Worm (Caenorhabditis elegans): ENCODE data around the gene osm-5.
A peak's percentile ranks its signal among the peaks of the same experiment; 100 is the strongest.

The osm-5 gene

ce11 chrX:2955628-2956027 lies 28.4 kb upstream of the osm-5 start:
- TF ChIP-seq klf-2 (GFP tag; conservative IDR thresholded peaks at IDR 0.05) = no peak
- no peak for TF ChIP-seq ztf-29 (GFP tag; IDR thresholded peaks at IDR 0.05)
- no peak for TF ChIP-seq med-1 (GFP tag; optimal IDR thresholded peaks at IDR 0.05; ENCODE audit: insufficient read depth)
- TF ChIP-seq cog-1 (tag; optimal IDR thresholded peaks at IDR 0.05) = no peak
- TF ChIP-seq flt-1 (GFP tag; IDR thresholded peaks at IDR 0.05) = no peak
- no peak for TF ChIP-seq tab-1 (GFP tag; IDR thresholded peaks at IDR 0.05)
- TF ChIP-seq T22C8.4 (GFP tag; IDR thresholded peaks at IDR 0.05) = no peak
- no peak for TF ChIP-seq ref-1 (GFP tag; conservative IDR thresholded peaks at IDR 0.05)
- TF ChIP-seq ztf-23 (GFP tag; IDR thresholded peaks at IDR 0.05) = no peak

- no peak for TF ChIP-seq ztf-23 (GFP tag; IDR thresholded peaks at IDR 0.05)
- no peak for TF ChIP-seq med-1 (GFP tag; optimal IDR thresholded peaks at IDR 0.05; ENCODE audit: insufficient read depth)
- TF ChIP-seq ref-1 (GFP tag; conservative IDR thresholded peaks at IDR 0.05) = no peak
- no peak for TF ChIP-seq tab-1 (GFP tag; IDR thresholded peaks at IDR 0.05)
- no peak for TF ChIP-seq flt-1 (GFP tag; IDR thresholded peaks at IDR 0.05)
- no peak for TF ChIP-seq T22C8.4 (GFP tag; IDR thresholded peaks at IDR 0.05)
- TF ChIP-seq ztf-29 (GFP tag; IDR thresholded peaks at IDR 0.05) = no peak
- no peak for TF ChIP-seq klf-2 (GFP tag; conservative IDR thresholded peaks at IDR 0.05)
- no peak for TF ChIP-seq cog-1 (tag; optimal IDR thresholded peaks at IDR 0.05)
Measured at ce11 chrX:2957446-2957985, 26.5 kb upstream of the osm-5 start, which contains the start of gene gbb-1. Gene gbb-1, plus strand, starts transcription at chrX:2957935.

- TF ChIP-seq tab-1 (GFP tag; IDR thresholded peaks at IDR 0.05) (no peak), flt-1 (GFP tag; IDR thresholded peaks at IDR 0.05) (0 out of 2 replicates have a peak, but pooled peaks have one; percentile 15)
Measured at ce11 chrX:2960703-2961102, 23.4 kb upstream of the osm-5 start.

- TF ChIP-seq ztf-23 (GFP tag; IDR thresholded peaks at IDR 0.05) (no peak), klf-2 (GFP tag; conservative IDR thresholded peaks at IDR 0.05) (no peak), med-1 (GFP tag; optimal IDR thresholded peaks at IDR 0.05; ENCODE audit: insufficient read depth) (no peak)
Measured at ce11 chrX:2966252-2966651, 17.8 kb upstream of the osm-5 start.

ce11 chrX:2969447-2969989 lies 14.5 kb upstream of the osm-5 start:
- no peak for TF ChIP-seq ref-1 (GFP tag; conservative IDR thresholded peaks at IDR 0.05)
- no peak for TF ChIP-seq cog-1 (tag; optimal IDR thresholded peaks at IDR 0.05)
- TF ChIP-seq T22C8.4 (GFP tag; IDR thresholded peaks at IDR 0.05) = no peak
- no peak for TF ChIP-seq ztf-23 (GFP tag; IDR thresholded peaks at IDR 0.05)
- TF ChIP-seq tab-1 (GFP tag; IDR thresholded peaks at IDR 0.05) = no peak
- TF ChIP-seq ztf-29 (GFP tag; IDR thresholded peaks at IDR 0.05) = no peak

- TF ChIP-seq flt-1 (GFP tag; IDR thresholded peaks at IDR 0.05) (no peak), T22C8.4 (GFP tag; IDR thresholded peaks at IDR 0.05) (no peak), cog-1 (tag; optimal IDR thresholded peaks at IDR 0.05) (no peak), tab-1 (GFP tag; IDR thresholded peaks at IDR 0.05) (no peak), ztf-23 (GFP tag; IDR thresholded peaks at IDR 0.05) (no peak), med-1 (GFP tag; optimal IDR thresholded peaks at IDR 0.05; ENCODE audit: insufficient read depth) (no peak), ref-1 (GFP tag; conservative IDR thresholded peaks at IDR 0.05) (no peak), ztf-29 (GFP tag; IDR thresholded peaks at IDR 0.05) (no peak), klf-2 (GFP tag; conservative IDR thresholded peaks at IDR 0.05) (no peak)
Measured at ce11 chrX:2970212-2970611, 13.9 kb upstream of the osm-5 start.

ce11 chrX:2970804-2971395 lies 13.2 kb upstream of the osm-5 start:
- TF ChIP-seq med-1 (GFP tag; optimal IDR thresholded peaks at IDR 0.05; ENCODE audit: insufficient read depth) (no peak), ztf-29 (GFP tag; IDR thresholded peaks at IDR 0.05) (no peak), T22C8.4 (GFP tag; IDR thresholded peaks at IDR 0.05) (no peak), flt-1 (GFP tag; IDR thresholded peaks at IDR 0.05) (no peak), ztf-23 (GFP tag; IDR thresholded peaks at IDR 0.05) (no peak), cog-1 (tag; optimal IDR thresholded peaks at IDR 0.05) (no peak), tab-1 (GFP tag; IDR thresholded peaks at IDR 0.05) (no peak), klf-2 (GFP tag; conservative IDR thresholded peaks at IDR 0.05) (no peak), ref-1 (GFP tag; conservative IDR thresholded peaks at IDR 0.05) (no peak)

ce11 chrX:2971542-2971988 lies 12.5 kb upstream of the osm-5 start:
- TF ChIP-seq med-1 (GFP tag; optimal IDR thresholded peaks at IDR 0.05; ENCODE audit: insufficient read depth) = no peak
- no peak for TF ChIP-seq klf-2 (GFP tag; conservative IDR thresholded peaks at IDR 0.05)
- no peak for TF ChIP-seq cog-1 (tag; optimal IDR thresholded peaks at IDR 0.05)
- TF ChIP-seq flt-1 (GFP tag; IDR thresholded peaks at IDR 0.05) = no peak
- TF ChIP-seq T22C8.4 (GFP tag; IDR thresholded peaks at IDR 0.05) = no peak
- TF ChIP-seq tab-1 (GFP tag; IDR thresholded peaks at IDR 0.05) = no peak
- no peak for TF ChIP-seq ztf-23 (GFP tag; IDR thresholded peaks at IDR 0.05)
- TF ChIP-seq ztf-29 (GFP tag; IDR thresholded peaks at IDR 0.05) = no peak
- no peak for TF ChIP-seq ref-1 (GFP tag; conservative IDR thresholded peaks at IDR 0.05)

- no peak for TF ChIP-seq flt-1 (GFP tag; IDR thresholded peaks at IDR 0.05)
- TF ChIP-seq tab-1 (GFP tag; IDR thresholded peaks at IDR 0.05) = no peak
- no peak for TF ChIP-seq ztf-29 (GFP tag; IDR thresholded peaks at IDR 0.05)
- no peak for TF ChIP-seq klf-2 (GFP tag; conservative IDR thresholded peaks at IDR 0.05)
- no peak for TF ChIP-seq ztf-23 (GFP tag; IDR thresholded peaks at IDR 0.05)
- no peak for TF ChIP-seq cog-1 (tag; optimal IDR thresholded peaks at IDR 0.05)
- no peak for TF ChIP-seq med-1 (GFP tag; optimal IDR thresholded peaks at IDR 0.05; ENCODE audit: insufficient read depth)
- no peak for TF ChIP-seq ref-1 (GFP tag; conservative IDR thresholded peaks at IDR 0.05)
- no peak for TF ChIP-seq T22C8.4 (GFP tag; IDR thresholded peaks at IDR 0.05)
Measured at ce11 chrX:2972272-2973042, 11.6 kb upstream of the osm-5 start.
